Fruit fly (Drosophila melanogaster) Kc167 (cell line): Measurements from ENCODE around the gene CG32270.

Experiments used
- Sin3A ChIP-seq: fragments of >200 bp; optimal IDR thresholded peaks from 2 replicates; lab custom pipeline; 2018; ENCODE audit warnings: missing external identifiers
- insv ChIP-seq: fragments of >200 bp; optimal IDR thresholded peaks from 3 replicates; lab custom pipeline; 2018; ENCODE audit warnings: missing external identifiers
- psq ChIP-seq: fragments of >200 bp; optimal IDR thresholded peaks from 2 replicates; lab custom pipeline; 2017; ENCODE audit warnings: missing external identifiers

DNA sequence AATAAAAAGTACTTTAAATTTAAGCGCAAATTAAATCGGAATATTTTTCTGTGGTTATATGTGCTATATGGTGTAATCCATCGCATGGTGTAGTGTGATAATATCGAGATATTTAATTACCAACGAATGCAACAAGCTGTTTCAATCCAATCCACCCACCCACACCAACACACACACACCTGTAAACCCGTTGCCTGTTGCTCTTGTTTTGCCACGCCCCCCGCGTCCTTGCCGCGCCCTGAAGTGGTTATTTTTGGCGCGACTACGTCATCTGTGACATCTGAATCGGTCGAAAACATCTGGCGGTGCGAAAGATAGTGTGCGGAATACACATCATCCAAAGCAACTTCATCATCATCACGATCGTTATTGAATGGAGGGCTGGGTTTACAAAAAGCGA lies 43.4 kb downstream of the CG32270 start:
- no peak for TF ChIP-seq psq (lab: Kevin White, UChicago)
- no peak for TF ChIP-seq insv (lab: Kevin White, UChicago)
- no peak for TF ChIP-seq Sin3A (lab: Kevin White, UChicago)
